Worm (Caenorhabditis elegans) whole organism, late embryonic: ENCODE results near the gene F57G4.10.

ENCODE experiments used
- C38D4.7 ChIP-seq: fragments of 200-800 bp; sonication (Bioruptor generic); optimal IDR thresholded peaks from 2 replicates; lab custom pipeline; 2018; ENCODE audit warnings: mild to moderate bottlenecking, missing genetic modification characterization, moderate library complexity, missing compliant biosample characterization
- F13H6.1 ChIP-seq: sonication (generic microtip); optimal IDR thresholded peaks from 2 replicates; lab custom pipeline; 2016; ENCODE audit warnings: missing genetic modification characterization, missing compliant biosample characterization
- K02D7.2 ChIP-seq: sonication (generic microtip); optimal IDR thresholded peaks from 2 replicates; lab custom pipeline; 2017; ENCODE audit warnings: mild to moderate bottlenecking, missing genetic modification characterization, missing compliant biosample characterization
- ahr-1 ChIP-seq: sonication (generic microtip); optimal IDR thresholded peaks from 2 replicates; lab custom pipeline; 2016; ENCODE audit warnings: missing genetic modification characterization, missing compliant biosample characterization
- ceh-19 ChIP-seq: fragments of 200-800 bp; sonication (Bioruptor generic); optimal IDR thresholded peaks from 2 replicates; lab custom pipeline; 2018; ENCODE audit warnings: mild to moderate bottlenecking, missing genetic modification characterization, missing compliant biosample characterization
- ceh-2 ChIP-seq: sonication (generic microtip); optimal IDR thresholded peaks from 2 replicates; lab custom pipeline; 2016; ENCODE audit warnings: missing genotype, missing genetic modification characterization, missing compliant biosample characterization
- ceh-24 ChIP-seq: sonication (generic microtip); optimal IDR thresholded peaks from 2 replicates; lab custom pipeline; 2016; ENCODE audit warnings: mild to moderate bottlenecking, missing genetic modification characterization, missing compliant biosample characterization
- ceh-45 ChIP-seq: fragments of 200-800 bp; sonication (Bioruptor generic); IDR thresholded peaks from 2 replicates; pipeline ENCODE4 v1.3.6; 2022; ENCODE audit warnings: missing genetic modification reagents, missing genetic modification characterization, missing compliant biosample characterization
- ceh-48 ChIP-seq: sonication (generic microtip); optimal IDR thresholded peaks from 2 replicates; lab custom pipeline; 2016; ENCODE audit warnings: missing genetic modification characterization, inconsistent platforms, missing compliant biosample characterization
- ceh-6 ChIP-seq: fragments of 200-800 bp; sonication (Bioruptor generic); optimal IDR thresholded peaks from 2 replicates; lab custom pipeline; 2018; ENCODE audit warnings: mild to moderate bottlenecking, missing genetic modification characterization, missing compliant biosample characterization
- elt-2 ChIP-seq: sonication (generic microtip); optimal IDR thresholded peaks from 2 replicates; lab custom pipeline; 2016; ENCODE audit warnings: missing genetic modification reagents, missing genetic modification characterization, missing compliant biosample characterization
- ets-4 ChIP-seq: sonication (generic microtip); optimal IDR thresholded peaks from 2 replicates; lab custom pipeline; 2016; ENCODE audit warnings: missing genetic modification characterization, missing compliant biosample characterization
- eyg-1 ChIP-seq: sonication (generic microtip); optimal IDR thresholded peaks from 2 replicates; lab custom pipeline; 2016; ENCODE audit warnings: missing genotype, missing genetic modification characterization, missing compliant biosample characterization
- fax-1 ChIP-seq: sonication (generic microtip); optimal IDR thresholded peaks from 2 replicates; lab custom pipeline; 2016; ENCODE audit warnings: missing genotype, missing genetic modification characterization, missing compliant biosample characterization
- fkh-6 ChIP-seq: sonication (generic microtip); optimal IDR thresholded peaks from 2 replicates; lab custom pipeline; 2016; ENCODE audit warnings: missing genetic modification characterization, missing compliant biosample characterization
- gmeb-2 ChIP-seq: sonication (generic microtip); optimal IDR thresholded peaks from 2 replicates; lab custom pipeline; 2016; ENCODE audit warnings: missing genetic modification characterization, inconsistent platforms, missing compliant biosample characterization
- hlh-13 ChIP-seq: fragments of 200-800 bp; sonication (Bioruptor generic); optimal IDR thresholded peaks from 2 replicates; lab custom pipeline; 2018; ENCODE audit warnings: mild to moderate bottlenecking, missing genetic modification characterization, missing compliant biosample characterization
- hlh-15 ChIP-seq: sonication (generic microtip); optimal IDR thresholded peaks from 2 replicates; lab custom pipeline; 2016; ENCODE audit warnings: missing genetic modification characterization, missing compliant biosample characterization
- hlh-8 ChIP-seq: sonication (generic microtip); optimal IDR thresholded peaks from 2 replicates; lab custom pipeline; 2016; ENCODE audit warnings: missing genotype, missing genetic modification characterization, missing compliant biosample characterization
- lin-11 ChIP-seq: fragments of 200-800 bp; sonication (Bioruptor generic); optimal IDR thresholded peaks from 2 replicates; lab custom pipeline; 2018; ENCODE audit warnings: mild to moderate bottlenecking, missing genetic modification characterization, missing compliant biosample characterization
- madf-2 ChIP-seq: sonication (generic microtip); optimal IDR thresholded peaks from 2 replicates; lab custom pipeline; 2017; ENCODE audit warnings: missing genetic modification characterization, missing compliant biosample characterization
- mec-3 ChIP-seq: sonication (generic microtip); optimal IDR thresholded peaks from 2 replicates; lab custom pipeline; 2016; ENCODE audit warnings: borderline replicate concordance, missing genetic modification characterization, missing compliant biosample characterization
- nfya-1 ChIP-seq: sonication (generic microtip); optimal IDR thresholded peaks from 2 replicates; lab custom pipeline; 2017; ENCODE audit warnings: missing genetic modification characterization, mild to moderate bottlenecking, missing compliant biosample characterization, antibody characterized with exemption, moderate library complexity
- npax-4 ChIP-seq: sonication (generic microtip); optimal IDR thresholded peaks from 2 replicates; lab custom pipeline; 2016; ENCODE audit warnings: missing genetic modification characterization, missing compliant biosample characterization
- odd-2 ChIP-seq: sonication (generic microtip); optimal IDR thresholded peaks from 2 replicates; lab custom pipeline; 2017; ENCODE audit warnings: antibody characterized with exemption, mild to moderate bottlenecking, missing genetic modification characterization, missing compliant biosample characterization
- pax-1 ChIP-seq: fragments of 150-350 bp; optimal IDR thresholded peaks from 2 replicates; lab custom pipeline; 2014; ENCODE audit warnings: missing biosample characterization, missing genetic modification characterization
- pha-2 ChIP-seq: sonication (generic microtip); optimal IDR thresholded peaks from 2 replicates; lab custom pipeline; 2017; ENCODE audit warnings: mild to moderate bottlenecking, missing genetic modification characterization, missing compliant biosample characterization
- pros-1 ChIP-seq: fragments of 150-350 bp; optimal IDR thresholded peaks from 2 replicates; lab custom pipeline; 2014; ENCODE audit warnings: missing biosample characterization, missing genetic modification reagents, missing genetic modification characterization
- rnt-1 ChIP-seq: sonication (generic microtip); optimal IDR thresholded peaks from 2 replicates; lab custom pipeline; 2016; ENCODE audit warnings: missing genetic modification characterization, missing compliant biosample characterization
- sox-2 ChIP-seq: fragments of 200-800 bp; sonication (Bioruptor generic); IDR thresholded peaks from 2 replicates; pipeline ENCODE4 v1.3.6; 2022; ENCODE audit warnings: missing genetic modification reagents, missing genetic modification characterization, missing compliant biosample characterization
- sox-4 ChIP-seq: sonication (generic microtip); optimal IDR thresholded peaks from 2 replicates; lab custom pipeline; 2017; ENCODE audit warnings: mild to moderate bottlenecking, missing genetic modification characterization, inconsistent platforms, missing compliant biosample characterization
- ttx-3 ChIP-seq: sonication (generic microtip); optimal IDR thresholded peaks from 2 replicates; lab custom pipeline; 2016; ENCODE audit warnings: missing genetic modification reagents, missing genetic modification characterization, missing compliant biosample characterization
- unc-42 ChIP-seq: sonication (generic microtip); optimal IDR thresholded peaks from 2 replicates; lab custom pipeline; 2016; ENCODE audit warnings: missing genotype, missing genetic modification characterization, missing compliant biosample characterization
- unc-86 ChIP-seq: sonication (generic microtip); optimal IDR thresholded peaks from 2 replicates; lab custom pipeline; 2016; ENCODE audit warnings: missing genetic modification characterization, missing compliant biosample characterization
- ztf-16 ChIP-seq: sonication (generic microtip); optimal IDR thresholded peaks from 2 replicates; lab custom pipeline; 2017; ENCODE audit warnings: missing genetic modification characterization, missing compliant biosample characterization

F57G4.10 gene

ce11 chrV:17624906-17625305 is 3.8 kb upstream of the F57G4.10 start, which contains the start of gene F57G4.11:
F57G4.11 (plus strand) TSS chrV:17625206.
- TF ChIP-seq madf-2 (tag; lab: Kevin White, UChicago), result no peak
- TF ChIP-seq, all 69 proteins: peak for 0

DNA sequence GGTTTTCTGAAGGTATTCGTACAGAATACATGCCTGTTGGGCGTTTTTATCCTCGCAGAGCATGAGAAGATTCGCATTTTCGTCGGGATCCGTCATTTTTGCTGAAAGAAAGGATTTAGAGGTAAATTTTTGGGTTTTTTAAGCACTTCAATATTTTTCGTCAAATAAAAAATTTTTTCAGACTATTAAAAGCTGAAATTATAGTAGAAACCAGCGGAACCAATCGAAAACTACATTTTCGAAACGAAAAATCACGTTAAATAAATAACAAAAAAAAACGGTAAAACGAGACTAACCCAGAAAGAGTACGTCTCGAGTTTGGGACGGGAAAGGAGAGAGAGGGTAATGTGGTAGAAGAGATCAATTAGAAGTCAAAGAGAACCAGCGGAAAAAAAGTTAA is 21.8 kb downstream of the F57G4.10 start, which contains the start of gene fbxa-192:
TSS of gene fbxa-192 (minus strand) at position 101 of the 400 bp plus-strand sequence.
- TF ChIP-seq fax-1 (tag; lab: Kevin White, UChicago), result no peak
- no peak for TF ChIP-seq ceh-24 (tag; lab: Kevin White, UChicago)
- no peak for TF ChIP-seq ceh-6 (GFP tag; lab: Kevin White, UChicago)
- no peak for TF ChIP-seq sox-2 (GFP tag; lab: Robert Waterston, UW)
- no peak for TF ChIP-seq ceh-19 (GFP tag; lab: Kevin White, UChicago)
- TF ChIP-seq hlh-15 (tag; lab: Kevin White, UChicago), result no peak
- no peak for TF ChIP-seq K02D7.2 (tag; lab: Kevin White, UChicago)
- no peak for TF ChIP-seq unc-86 (tag; lab: Kevin White, UChicago)
- TF ChIP-seq pha-2 (tag; lab: Kevin White, UChicago), result no peak
- TF ChIP-seq ztf-16, result no peak
- TF ChIP-seq fkh-6 (tag; lab: Kevin White, UChicago), result no peak
- TF ChIP-seq F13H6.1, result no peak
- no peak for TF ChIP-seq odd-2 (tag; lab: Kevin White, UChicago)
- no peak for TF ChIP-seq hlh-13 (GFP tag; lab: Kevin White, UChicago)
- TF ChIP-seq ttx-3 (tag; lab: Kevin White, UChicago), result no peak
- TF ChIP-seq madf-2 (tag; lab: Kevin White, UChicago), result no peak
- TF ChIP-seq ceh-2 (tag; lab: Kevin White, UChicago), result no peak
- TF ChIP-seq unc-42 (tag; lab: Kevin White, UChicago), result no peak

DNA sequence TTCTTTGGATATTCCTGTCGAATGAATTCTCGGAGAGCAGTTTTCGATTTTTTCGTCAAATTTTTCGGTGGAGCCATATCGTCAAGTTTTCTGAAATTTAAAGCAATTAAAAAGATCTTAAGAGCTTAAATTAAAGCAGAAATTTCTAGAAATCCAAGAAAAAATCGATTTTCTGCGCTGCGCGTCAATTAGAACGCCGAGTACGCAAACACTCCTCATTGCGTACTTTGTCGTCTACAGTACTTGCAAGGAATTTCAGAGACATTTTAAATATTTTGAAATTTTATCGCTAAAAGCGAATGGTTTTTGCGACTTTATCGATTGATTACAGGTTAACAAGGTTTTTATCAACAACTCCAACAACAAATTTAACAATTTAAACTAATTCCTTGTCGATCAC is 26.5 kb downstream of the F57G4.10 start:
- no peak for TF ChIP-seq ceh-48 (tag; lab: Kevin White, UChicago)
- no peak for TF ChIP-seq ceh-19 (GFP tag; lab: Kevin White, UChicago)
- no peak for TF ChIP-seq ets-4
- no peak for TF ChIP-seq npax-4 (tag; lab: Kevin White, UChicago)

DNA sequence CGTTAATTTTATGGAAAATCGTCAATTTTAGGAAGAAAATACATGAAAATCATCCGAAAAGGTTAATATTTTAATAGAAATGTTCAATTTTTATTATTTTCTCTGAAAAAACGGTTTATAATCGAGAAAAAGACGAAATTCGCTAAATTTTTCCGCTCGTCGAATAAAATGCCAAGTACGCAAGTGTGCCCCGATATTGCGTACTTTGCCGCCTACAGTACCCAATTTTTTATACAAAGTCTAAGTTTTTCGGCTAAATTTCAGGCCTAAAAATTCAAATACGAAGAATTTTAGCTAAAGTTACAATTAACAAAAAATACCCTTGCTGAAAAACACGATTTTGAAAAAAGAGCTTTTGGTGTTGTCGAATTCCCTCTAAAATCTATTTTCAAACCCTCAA is 30.2 kb downstream of the F57G4.10 start:
- no peak for TF ChIP-seq unc-86 (tag; lab: Kevin White, UChicago)
- TF ChIP-seq, all 69 proteins: peak for 0

- no peak for TF ChIP-seq sox-4 (tag; lab: Kevin White, UChicago)
- TF ChIP-seq elt-2 (tag; lab: Kevin White, UChicago), result peak; percentile 92
- TF ChIP-seq, all 69 proteins: peak for 1
Observed at ce11 chrV:17659228-17659627, 30.6 kb downstream of the F57G4.10 start, which contains the start of gene fbxa-108. fbxa-108 (minus strand) TSS chrV:17659385.

DNA sequence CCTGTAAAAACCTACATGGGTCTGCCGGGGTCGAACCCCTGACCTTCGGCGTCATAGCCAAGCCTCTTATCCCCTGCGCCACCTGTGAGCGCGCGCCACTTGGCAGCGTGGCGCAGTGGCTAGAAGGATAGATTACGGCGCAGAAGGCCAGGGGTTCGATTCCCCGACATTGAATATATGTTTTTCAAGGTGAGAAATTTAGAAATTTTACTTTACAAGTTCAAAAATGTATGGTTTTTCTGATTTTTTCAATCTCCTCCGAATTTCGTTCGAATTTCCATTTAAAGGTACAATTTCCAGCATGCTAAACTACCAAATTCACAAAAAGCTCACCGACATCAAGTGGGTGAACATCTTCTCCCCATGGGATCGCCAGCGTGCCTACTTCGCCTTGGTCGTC is 31.3 kb downstream of the F57G4.10 start, which contains the start of gene dgat-2:
TSS of gene dgat-2 (plus strand) at position 301 of the 400 bp plus-strand sequence.
- TF ChIP-seq lin-11 (tag; lab: Kevin White, UChicago) (no peak), gmeb-2 (tag; lab: Kevin White, UChicago) (no peak), C38D4.7 (GFP tag; lab: Kevin White, UChicago) (no peak), mec-3 (tag; lab: Kevin White, UChicago) (no peak), eyg-1 (tag; lab: Kevin White, UChicago) (no peak), npax-4 (tag; lab: Kevin White, UChicago) (no peak), pax-1 (tag; lab: Kevin White, UChicago) (no peak), ceh-6 (GFP tag; lab: Kevin White, UChicago) (no peak), pros-1 (tag; lab: Kevin White, UChicago) (no peak), ahr-1 (tag; lab: Kevin White, UChicago) (no peak), ceh-45 (GFP tag; lab: Robert Waterston, UW) (no peak), hlh-8 (tag; lab: Kevin White, UChicago) (no peak), rnt-1 (no peak), hlh-15 (tag; lab: Kevin White, UChicago) (no peak), nfya-1 (tag; lab: Kevin White, UChicago) (no peak)
